Worm (Caenorhabditis elegans) whole organism, late embryonic: Measurements from ENCODE around the gene Y39E4B.13.
A peak's percentile ranks its signal among the peaks of the same experiment; 100 is the strongest.

Experiments
- C38D4.7 ChIP-seq: fragments of 200-800 bp; sonication (Bioruptor generic); optimal IDR thresholded peaks from 2 replicates; lab custom pipeline; 2018; ENCODE audit warnings: mild to moderate bottlenecking, missing genetic modification characterization, moderate library complexity, missing compliant biosample characterization
- F13H6.1 ChIP-seq: sonication (generic microtip); optimal IDR thresholded peaks from 2 replicates; lab custom pipeline; 2016; ENCODE audit warnings: missing genetic modification characterization, missing compliant biosample characterization
- K02D7.2 ChIP-seq: sonication (generic microtip); optimal IDR thresholded peaks from 2 replicates; lab custom pipeline; 2017; ENCODE audit warnings: mild to moderate bottlenecking, missing genetic modification characterization, missing compliant biosample characterization
- T23F11.4 ChIP-seq: fragments of 200-800 bp; sonication (Bioruptor generic); optimal IDR thresholded peaks from 2 replicates; lab custom pipeline; 2018; ENCODE audit warnings: mild to moderate bottlenecking, missing genetic modification characterization, missing compliant biosample characterization
- Y22D7AL.16 ChIP-seq: sonication (generic microtip); optimal IDR thresholded peaks from 2 replicates; lab custom pipeline; 2016; ENCODE audit warnings: missing genetic modification characterization, missing compliant biosample characterization
- ama-1 ChIP-seq: fragments of 150-350 bp; optimal IDR thresholded peaks from 2 replicates; lab custom pipeline; 2014
- ceh-14 ChIP-seq: sonication (generic microtip); optimal IDR thresholded peaks from 2 replicates; lab custom pipeline; 2016; ENCODE audit warnings: missing genotype, missing genetic modification characterization, missing compliant biosample characterization
- ceh-18 ChIP-seq: sonication (generic microtip); optimal IDR thresholded peaks from 2 replicates; lab custom pipeline; 2016; ENCODE audit warnings: missing genetic modification characterization, missing compliant biosample characterization
- ceh-19 ChIP-seq: fragments of 200-800 bp; sonication (Bioruptor generic); optimal IDR thresholded peaks from 2 replicates; lab custom pipeline; 2018; ENCODE audit warnings: mild to moderate bottlenecking, missing genetic modification characterization, missing compliant biosample characterization
- ceh-24 ChIP-seq: sonication (generic microtip); optimal IDR thresholded peaks from 2 replicates; lab custom pipeline; 2016; ENCODE audit warnings: mild to moderate bottlenecking, missing genetic modification characterization, missing compliant biosample characterization
- ceh-30 ChIP-seq: fragments of 150-350 bp; optimal IDR thresholded peaks from 2 replicates; lab custom pipeline; 2014; ENCODE audit warnings: missing biosample characterization, missing genetic modification characterization
- ceh-31 ChIP-seq: sonication (generic microtip); optimal IDR thresholded peaks from 2 replicates; lab custom pipeline; 2016; ENCODE audit warnings: missing genetic modification characterization, missing compliant biosample characterization
- ceh-34 ChIP-seq: sonication (generic microtip); optimal IDR thresholded peaks from 2 replicates; lab custom pipeline; 2016; ENCODE audit warnings: mild to moderate bottlenecking, missing genetic modification characterization, missing compliant biosample characterization
- ceh-45 ChIP-seq: fragments of 200-800 bp; sonication (Bioruptor generic); IDR thresholded peaks from 2 replicates; pipeline ENCODE4 v1.3.6; 2022; ENCODE audit warnings: missing genetic modification reagents, missing genetic modification characterization, missing compliant biosample characterization
- ceh-48 ChIP-seq: sonication (generic microtip); optimal IDR thresholded peaks from 2 replicates; lab custom pipeline; 2016; ENCODE audit warnings: missing genetic modification characterization, inconsistent platforms, missing compliant biosample characterization
- ceh-6 ChIP-seq: fragments of 200-800 bp; sonication (Bioruptor generic); optimal IDR thresholded peaks from 2 replicates; lab custom pipeline; 2018; ENCODE audit warnings: mild to moderate bottlenecking, missing genetic modification characterization, missing compliant biosample characterization
- che-1 ChIP-seq: sonication (generic microtip); optimal IDR thresholded peaks from 2 replicates; lab custom pipeline; 2016; ENCODE audit warnings: mild to moderate bottlenecking, missing genetic modification characterization, missing compliant biosample characterization
- elt-2 ChIP-seq: sonication (generic microtip); optimal IDR thresholded peaks from 2 replicates; lab custom pipeline; 2016; ENCODE audit warnings: missing genetic modification reagents, missing genetic modification characterization, missing compliant biosample characterization
- elt-4 ChIP-seq: sonication (generic microtip); optimal IDR thresholded peaks from 2 replicates; lab custom pipeline; 2016; ENCODE audit warnings: missing genetic modification characterization, missing compliant biosample characterization
- eyg-1 ChIP-seq: sonication (generic microtip); optimal IDR thresholded peaks from 2 replicates; lab custom pipeline; 2016; ENCODE audit warnings: missing genotype, missing genetic modification characterization, missing compliant biosample characterization
- fkh-6 ChIP-seq: sonication (generic microtip); optimal IDR thresholded peaks from 2 replicates; lab custom pipeline; 2016; ENCODE audit warnings: missing genetic modification characterization, missing compliant biosample characterization
- gmeb-2 ChIP-seq: sonication (generic microtip); optimal IDR thresholded peaks from 2 replicates; lab custom pipeline; 2016; ENCODE audit warnings: missing genetic modification characterization, inconsistent platforms, missing compliant biosample characterization
- hlh-13 ChIP-seq: fragments of 200-800 bp; sonication (Bioruptor generic); optimal IDR thresholded peaks from 2 replicates; lab custom pipeline; 2018; ENCODE audit warnings: mild to moderate bottlenecking, missing genetic modification characterization, missing compliant biosample characterization
- hlh-6 ChIP-seq: sonication (generic microtip); optimal IDR thresholded peaks from 2 replicates; lab custom pipeline; 2016; ENCODE audit warnings: missing genotype, missing genetic modification characterization, missing compliant biosample characterization
- hlh-8 ChIP-seq: sonication (generic microtip); optimal IDR thresholded peaks from 2 replicates; lab custom pipeline; 2016; ENCODE audit warnings: missing genotype, missing genetic modification characterization, missing compliant biosample characterization
- lin-11 ChIP-seq: fragments of 200-800 bp; sonication (Bioruptor generic); optimal IDR thresholded peaks from 2 replicates; lab custom pipeline; 2018; ENCODE audit warnings: mild to moderate bottlenecking, missing genetic modification characterization, missing compliant biosample characterization
- madf-2 ChIP-seq: sonication (generic microtip); optimal IDR thresholded peaks from 2 replicates; lab custom pipeline; 2017; ENCODE audit warnings: missing genetic modification characterization, missing compliant biosample characterization
- mec-3 ChIP-seq: sonication (generic microtip); optimal IDR thresholded peaks from 2 replicates; lab custom pipeline; 2016; ENCODE audit warnings: borderline replicate concordance, missing genetic modification characterization, missing compliant biosample characterization
- nfya-1 ChIP-seq: sonication (generic microtip); optimal IDR thresholded peaks from 2 replicates; lab custom pipeline; 2017; ENCODE audit warnings: missing genetic modification characterization, mild to moderate bottlenecking, missing compliant biosample characterization, antibody characterized with exemption, moderate library complexity
- nhr-11 ChIP-seq: fragments of 150-350 bp; optimal IDR thresholded peaks from 2 replicates; lab custom pipeline; 2014; ENCODE audit warnings: missing biosample characterization, missing genetic modification characterization
- nhr-232 ChIP-seq: sonication (generic microtip); optimal IDR thresholded peaks from 2 replicates; lab custom pipeline; 2016; ENCODE audit warnings: missing genetic modification characterization, missing compliant biosample characterization
- npax-4 ChIP-seq: sonication (generic microtip); optimal IDR thresholded peaks from 2 replicates; lab custom pipeline; 2016; ENCODE audit warnings: missing genetic modification characterization, missing compliant biosample characterization
- pag-3 ChIP-seq: sonication (generic microtip); optimal IDR thresholded peaks from 2 replicates; lab custom pipeline; 2016; ENCODE audit warnings: missing compliant biosample characterization, missing genetic modification characterization, borderline replicate concordance
- pat-9 ChIP-seq: fragments of 200-800 bp; sonication (Bioruptor generic); optimal IDR thresholded peaks from 2 replicates; lab custom pipeline; 2018; ENCODE audit warnings: mild to moderate bottlenecking, missing genetic modification characterization, moderate library complexity, missing compliant biosample characterization
- pax-1 ChIP-seq: fragments of 150-350 bp; optimal IDR thresholded peaks from 2 replicates; lab custom pipeline; 2014; ENCODE audit warnings: missing biosample characterization, missing genetic modification characterization
- pha-4 ChIP-seq: fragments of 150-350 bp; optimal IDR thresholded peaks from 2 replicates; lab custom pipeline; 2018; ENCODE audit warnings: missing biosample characterization, missing genetic modification reagents, missing genetic modification characterization
- pqm-1 ChIP-seq: sonication (generic microtip); optimal IDR thresholded peaks from 2 replicates; lab custom pipeline; 2016; ENCODE audit warnings: missing genetic modification characterization, missing compliant biosample characterization
- pros-1 ChIP-seq: fragments of 150-350 bp; optimal IDR thresholded peaks from 2 replicates; lab custom pipeline; 2014; ENCODE audit warnings: missing biosample characterization, missing genetic modification reagents, missing genetic modification characterization
- ref-2 ChIP-seq: sonication (generic microtip); optimal IDR thresholded peaks from 2 replicates; lab custom pipeline; 2016; ENCODE audit warnings: missing genetic modification characterization, missing compliant biosample characterization
- rnt-1 ChIP-seq: sonication (generic microtip); optimal IDR thresholded peaks from 2 replicates; lab custom pipeline; 2016; ENCODE audit warnings: missing genetic modification characterization, missing compliant biosample characterization
- sdc-2 ChIP-seq: sonication (generic microtip); optimal IDR thresholded peaks from 2 replicates; lab custom pipeline; 2016; ENCODE audit warnings: missing genotype, missing genetic modification characterization, missing compliant biosample characterization
- sox-2 ChIP-seq: fragments of 200-800 bp; sonication (Bioruptor generic); IDR thresholded peaks from 2 replicates; pipeline ENCODE4 v1.3.6; 2022; ENCODE audit warnings: missing genetic modification reagents, missing genetic modification characterization, missing compliant biosample characterization
- syd-9 ChIP-seq: sonication (generic microtip); optimal IDR thresholded peaks from 2 replicates; lab custom pipeline; 2016; ENCODE audit warnings: mild to moderate bottlenecking, missing genetic modification characterization, moderate library complexity, missing compliant biosample characterization
- tbx-2 ChIP-seq: sonication (generic microtip); optimal IDR thresholded peaks from 2 replicates; lab custom pipeline; 2016; ENCODE audit warnings: missing genetic modification characterization, missing compliant biosample characterization
- ttx-3 ChIP-seq: sonication (generic microtip); optimal IDR thresholded peaks from 2 replicates; lab custom pipeline; 2016; ENCODE audit warnings: missing genetic modification reagents, missing genetic modification characterization, missing compliant biosample characterization
- unc-3 ChIP-seq, 2 experiments: fragments of 200-800 bp in 1 of 2; sonication (Bioruptor generic) in 1 of 2; sonication (generic microtip) in 1 of 2; conservative IDR thresholded peaks in 1 of 2; optimal IDR thresholded peaks in 1 of 2; 2 replicates each; pipeline versions ENCODE4 v1.3.6 to Lab custom; 2016 to 2022; ENCODE audit warnings: missing compliant biosample characterization in 2 of 2, missing genetic modification characterization in 2 of 2, missing genetic modification reagents in 1 of 2
- unc-42 ChIP-seq: sonication (generic microtip); optimal IDR thresholded peaks from 2 replicates; lab custom pipeline; 2016; ENCODE audit warnings: missing genotype, missing genetic modification characterization, missing compliant biosample characterization
- unc-55 ChIP-seq: sonication (generic microtip); optimal IDR thresholded peaks from 2 replicates; lab custom pipeline; 2017; ENCODE audit warnings: missing biosample characterization, missing genetic modification reagents, missing genetic modification characterization
- unc-86 ChIP-seq: sonication (generic microtip); optimal IDR thresholded peaks from 2 replicates; lab custom pipeline; 2016; ENCODE audit warnings: missing genetic modification characterization, missing compliant biosample characterization
- zip-5 ChIP-seq: sonication (generic microtip); optimal IDR thresholded peaks from 2 replicates; lab custom pipeline; 2016; ENCODE audit warnings: missing genetic modification characterization, missing compliant biosample characterization
- ztf-16 ChIP-seq: sonication (generic microtip); optimal IDR thresholded peaks from 2 replicates; lab custom pipeline; 2017; ENCODE audit warnings: missing genetic modification characterization, missing compliant biosample characterization

Y39E4B.13 gene

DNA sequence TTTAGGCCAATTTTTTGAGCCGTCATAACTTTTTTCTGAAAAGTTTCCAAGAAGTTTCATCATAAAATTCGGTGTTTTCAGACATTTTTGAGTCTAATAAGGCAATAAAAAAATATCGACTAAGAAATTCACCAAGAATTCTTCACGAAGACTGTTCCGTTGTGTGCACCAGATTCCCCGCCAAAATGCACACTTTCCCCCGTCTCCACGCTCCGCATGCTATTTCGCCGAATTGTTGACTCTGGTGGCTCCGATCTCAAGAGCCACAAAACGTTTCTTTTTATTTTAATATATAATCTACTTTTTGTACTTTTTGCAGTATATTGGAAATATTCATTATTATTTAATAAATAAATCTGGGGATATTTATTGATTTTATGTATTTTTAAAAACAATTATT is 14.6 kb downstream of the Y39E4B.13 start:
- no peak for TF ChIP-seq ref-2 (tag; lab: Kevin White, UChicago)
- no peak for TF ChIP-seq T23F11.4 (GFP tag; lab: Kevin White, UChicago)
- TF ChIP-seq nhr-11 (tag; lab: Kevin White, UChicago), result no peak
- no peak for TF ChIP-seq unc-55
- no peak for TF ChIP-seq ceh-24 (tag; lab: Kevin White, UChicago)
- no peak for TF ChIP-seq fkh-6 (tag; lab: Kevin White, UChicago)
- TF ChIP-seq F13H6.1 (tag; lab: Kevin White, UChicago), result no peak
- TF ChIP-seq pha-4 (tag; lab: Kevin White, UChicago), result no peak
- TF ChIP-seq pros-1 (tag; lab: Kevin White, UChicago), result no peak
- no peak for TF ChIP-seq ttx-3
- TF ChIP-seq hlh-6 (tag; lab: Kevin White, UChicago), result no peak
- no peak for TF ChIP-seq C38D4.7 (GFP tag; lab: Kevin White, UChicago)
- TF ChIP-seq eyg-1 (tag; lab: Kevin White, UChicago), result no peak
- no peak for TF ChIP-seq che-1 (tag; lab: Kevin White, UChicago)
- TF ChIP-seq elt-4 (tag; lab: Kevin White, UChicago), result no peak
- no peak for TF ChIP-seq pag-3
- no peak for TF ChIP-seq ama-1 (lab: Kevin White, UChicago)

DNA sequence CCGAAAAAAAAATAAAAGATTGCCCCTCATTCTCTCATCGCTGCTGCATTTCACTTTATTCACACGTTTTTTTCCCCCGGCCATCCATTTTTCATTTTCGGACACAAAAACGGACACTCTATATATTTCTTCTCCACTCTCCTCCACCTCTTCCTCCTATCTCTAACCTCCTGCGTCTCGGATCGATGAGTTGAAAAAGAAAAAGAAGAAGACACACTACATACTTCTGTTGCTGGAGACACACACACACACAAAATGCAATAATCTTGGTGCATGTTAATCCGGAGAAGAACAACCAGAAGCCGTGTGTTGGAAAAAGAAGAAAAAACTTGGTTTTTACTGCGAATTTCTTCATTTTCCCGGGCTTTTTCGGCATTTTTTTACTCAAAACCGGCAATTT is 15.0 kb downstream of the Y39E4B.13 start:
- TF ChIP-seq ceh-30 (tag; lab: Kevin White, UChicago) (no peak), unc-3 (GFP tag; conservative IDR thresholded peaks at IDR 0.05; lab: Robert Waterston, UW) (no peak), unc-3 (tag; optimal IDR thresholded peaks at IDR 0.05; lab: Kevin White, UChicago) (no peak), elt-2 (tag; lab: Kevin White, UChicago) (peak; percentile 22), ceh-18 (tag; lab: Kevin White, UChicago) (peak; percentile 26), T23F11.4 (GFP tag; lab: Kevin White, UChicago) (no peak), pag-3 (no peak), hlh-8 (tag; lab: Kevin White, UChicago) (peak; percentile 23), F13H6.1 (tag; lab: Kevin White, UChicago) (no peak), ceh-48 (tag; lab: Kevin White, UChicago) (peak; percentile 37), hlh-13 (no peak), gmeb-2 (tag; lab: Kevin White, UChicago) (no peak), syd-9 (tag; lab: Kevin White, UChicago) (no peak), unc-86 (tag; lab: Kevin White, UChicago) (no peak), pax-1 (no peak), pqm-1 (tag; lab: Kevin White, UChicago) (no peak), lin-11 (tag; lab: Kevin White, UChicago) (peak; percentile 7), tbx-2 (tag; lab: Kevin White, UChicago) (peak; percentile 46), Y22D7AL.16 (tag; lab: Kevin White, UChicago) (no peak), sox-2 (GFP tag; lab: Robert Waterston, UW) (no peak), ceh-31 (peak; percentile 25), ceh-45 (GFP tag; lab: Robert Waterston, UW) (no peak), ceh-19 (GFP tag; lab: Kevin White, UChicago) (no peak), ceh-34 (no peak), nfya-1 (tag; lab: Kevin White, UChicago) (peak; percentile 67), unc-42 (peak; percentile 93), zip-5 (tag; lab: Kevin White, UChicago) (no peak), npax-4 (no peak), madf-2 (no peak), fkh-6 (tag; lab: Kevin White, UChicago) (no peak), nhr-232 (no peak), C38D4.7 (GFP tag; lab: Kevin White, UChicago) (no peak), pat-9 (no peak), ceh-14 (tag; lab: Kevin White, UChicago) (peak; percentile 30), K02D7.2 (no peak), mec-3 (tag; lab: Kevin White, UChicago) (no peak), ztf-16 (tag; lab: Kevin White, UChicago) (peak; percentile 16), sdc-2 (tag; lab: Kevin White, UChicago) (no peak), ama-1 (lab: Kevin White, UChicago) (no peak), ceh-6 (GFP tag; lab: Kevin White, UChicago) (no peak), rnt-1 (tag; lab: Kevin White, UChicago) (no peak), unc-55 (no peak)
